Fruit fly (Drosophila melanogaster): ENCODE measurements around the gene CG42266.

Gene CG42266

DNA sequence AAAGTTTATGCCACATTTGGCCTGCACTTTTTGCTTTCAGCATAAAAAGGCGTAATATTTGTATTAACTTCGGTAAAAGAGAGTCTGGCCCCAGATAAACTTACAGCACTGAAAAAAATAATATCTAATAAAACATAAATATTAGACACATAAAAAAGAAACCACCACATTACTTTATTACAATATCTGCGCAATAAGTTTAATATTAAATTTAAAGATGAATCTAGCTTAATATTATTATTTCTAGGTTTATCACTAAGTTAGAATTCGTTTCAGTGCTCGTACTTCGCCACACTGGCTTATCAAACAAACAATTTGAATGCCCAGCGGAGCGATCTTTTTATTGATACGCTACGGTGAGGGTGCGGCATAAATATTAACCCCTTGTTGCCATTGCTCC lies 17.7 kb upstream of the CG42266 start (continued):
- TF ChIP-seq Bgb (GFP tag; IDR thresholded peaks at IDR 0.05; ENCODE audit: partially characterized antibody) (no peak), Dek (tag; optimal IDR thresholded peaks at IDR 0.05) (no peak), Ssrp (tag; optimal IDR thresholded peaks at IDR 0.05) (peak; percentile 1), az2 (GFP tag; optimal IDR thresholded peaks at IDR 0.05) (peak; percentile 9), Tbp (GFP tag; optimal IDR thresholded peaks at IDR 0.05) (no peak), pita (GFP tag; optimal IDR thresholded peaks at IDR 0.05) (no peak), sna (GFP tag; IDR thresholded peaks at IDR 0.05; ENCODE audit: partially characterized antibody) (no peak), Atf-2 (GFP tag; optimal IDR thresholded peaks at IDR 0.05) (no peak), CG11560 (tag; IDR thresholded peaks at IDR 0.05) (no peak), CG6854 (GFP tag; optimal IDR thresholded peaks at IDR 0.05) (no peak), CG11093 (GFP tag; IDR thresholded peaks at IDR 0.05) (no peak), wdn (GFP tag; IDR thresholded peaks at IDR 0.05) (no peak), unc-4 (GFP tag; IDR thresholded peaks at IDR 0.05; ENCODE audit: partially characterized antibody) (no peak), repo (GFP tag; optimal IDR thresholded peaks at IDR 0.05) (no peak), CG6683 (GFP tag; optimal IDR thresholded peaks at IDR 0.05) (no peak), Max (GFP tag; optimal IDR thresholded peaks at IDR 0.05) (no peak), Kr (GFP tag; optimal IDR thresholded peaks at IDR 0.05) (no peak), CG17359 (tag; optimal IDR thresholded peaks at IDR 0.05) (peak; percentile 47), CG31441 (GFP tag; IDR thresholded peaks at IDR 0.05) (peak; percentile 50; the same call in 1 of the 2 replicates), CG7928 (GFP tag; optimal IDR thresholded peaks at IDR 0.05) (no peak), Hmx (GFP tag; optimal IDR thresholded peaks at IDR 0.05) (no peak), Fer3 (tag; optimal IDR thresholded peaks at IDR 0.05) (peak; percentile 17), pros (GFP tag; optimal IDR thresholded peaks at IDR 0.05) (no peak), trem (tag; optimal IDR thresholded peaks at IDR 0.05) (peak; percentile 29), chif (GFP tag; optimal IDR thresholded peaks at IDR 0.05) (no peak), CG13894 (tag; optimal IDR thresholded peaks at IDR 0.05) (no peak), gt (GFP tag; IDR thresholded peaks at IDR 0.05) (no peak), sr (GFP tag; IDR thresholded peaks at IDR 0.05) (no peak), CG1024 (GFP tag; IDR thresholded peaks at IDR 0.05) (no peak), CG10274 (GFP tag; optimal IDR thresholded peaks at IDR 0.05) (no peak), CG9817 (tag; optimal IDR thresholded peaks at IDR 0.05) (no peak), ERR (GFP tag; optimal IDR thresholded peaks at IDR 0.05) (no peak), HmgD (GFP tag; optimal IDR thresholded peaks at IDR 0.05) (no peak), CG18764 (GFP tag; optimal IDR thresholded peaks at IDR 0.05) (no peak), CG30431 (GFP tag; optimal IDR thresholded peaks at IDR 0.05) (no peak), CG13624 (GFP tag; optimal IDR thresholded peaks at IDR 0.05) (no peak), lmd (GFP tag; IDR thresholded peaks at IDR 0.05) (no peak), CG12769 (tag; optimal IDR thresholded peaks at IDR 0.05) (no peak), CG15011 (GFP tag; optimal IDR thresholded peaks at IDR 0.05) (no peak), grau (tag; optimal IDR thresholded peaks at IDR 0.05) (peak; percentile 36), zen (tag; optimal IDR thresholded peaks at IDR 0.05) (no peak), her (GFP tag; optimal IDR thresholded peaks at IDR 0.05) (no peak), CG14860 (GFP tag; IDR thresholded peaks at IDR 0.05; ENCODE audit: partially characterized antibody) (no peak), CG13296 (GFP tag; optimal IDR thresholded peaks at IDR 0.05) (no peak), rib (GFP tag; IDR thresholded peaks at IDR 0.05) (no peak), scrt (GFP tag; optimal IDR thresholded peaks at IDR 0.05) (no peak), CG13775 (GFP tag; optimal IDR thresholded peaks at IDR 0.05) (no peak), unpg (GFP tag; optimal IDR thresholded peaks at IDR 0.05) (peak; percentile 49), nerfin-2 (GFP tag; IDR thresholded peaks at IDR 0.05; ENCODE audit: partially characterized antibody) (no peak), Hr51 (GFP tag; optimal IDR thresholded peaks at IDR 0.05) (peak in 1 of 2 experiments; percentile 34), crol (GFP tag; IDR thresholded peaks at IDR 0.05) (no peak)

Data from whole organism, embryonic.